Worm (Caenorhabditis elegans) whole organism, midembryonic: Measurements from ENCODE around the gene M60.7.

Experiments used
- T22C8.4 ChIP-seq: fragments of 200-800 bp; sonication (Bioruptor generic); IDR thresholded peaks from 2 replicates; pipeline ENCODE4 v1.3.6; 2022; ENCODE audit warnings: missing genetic modification characterization, missing compliant biosample characterization
- cog-1 ChIP-seq: sonication (generic microtip); optimal IDR thresholded peaks from 2 replicates; lab custom pipeline; 2016; ENCODE audit warnings: missing genetic modification characterization, missing compliant biosample characterization
- flt-1 ChIP-seq: fragments of 200-800 bp; sonication (Bioruptor generic); IDR thresholded peaks from 2 replicates; pipeline ENCODE4 v1.3.6; 2022; ENCODE audit warnings: missing genetic modification characterization, missing compliant biosample characterization
- klf-2 ChIP-seq: fragments of 200-800 bp; sonication (Bioruptor generic); conservative IDR thresholded peaks from 2 replicates; pipeline ENCODE4 v1.3.6; 2022; ENCODE audit warnings: missing genetic modification reagents, missing genetic modification characterization, missing compliant biosample characterization
- med-1 ChIP-seq: sonication (generic microtip); optimal IDR thresholded peaks from 2 replicates; lab custom pipeline; 2017; ENCODE audit warnings: missing genetic modification characterization, mild to moderate bottlenecking, missing compliant biosample characterization, antibody characterized with exemption, missing genetic modification reagents; ENCODE audit not compliant: insufficient read depth
- ref-1 ChIP-seq: fragments of 200-800 bp; sonication (Bioruptor generic); conservative IDR thresholded peaks from 2 replicates; pipeline ENCODE4 v1.3.6; 2022; ENCODE audit warnings: missing genetic modification reagents, missing genetic modification characterization, missing compliant biosample characterization
- tab-1 ChIP-seq: fragments of 200-800 bp; sonication (Bioruptor generic); IDR thresholded peaks from 2 replicates; pipeline ENCODE4 v1.3.6; 2022; ENCODE audit warnings: missing genetic modification characterization, missing compliant biosample characterization
- ztf-23 ChIP-seq: fragments of 200-800 bp; sonication (Bioruptor generic); IDR thresholded peaks from 2 replicates; pipeline ENCODE4 v1.3.6; 2022; ENCODE audit warnings: missing genetic modification reagents, missing genetic modification characterization, missing compliant biosample characterization
- ztf-29 ChIP-seq: fragments of 200-800 bp; sonication (Bioruptor generic); IDR thresholded peaks from 2 replicates; pipeline ENCODE4 v1.3.6; 2022; ENCODE audit warnings: missing genetic modification reagents, missing genetic modification characterization, missing compliant biosample characterization

Gene M60.7

ce11 chrX:8285169-8285796 is 24.3 kb upstream of the M60.7 start, which contains the start of the genes fis-2 and F13B9.2:
TSS of gene fis-2 (minus strand) at chrX:8285219.
TSS of gene F13B9.2 (plus strand) at chrX:8285683.
- no peak for TF ChIP-seq ztf-29 (GFP tag; lab: Robert Waterston, UW)
- TF ChIP-seq T22C8.4 (GFP tag; lab: Robert Waterston, UW): no peak
- no peak for TF ChIP-seq flt-1 (GFP tag; lab: Robert Waterston, UW)
- no peak for TF ChIP-seq klf-2 (GFP tag; lab: Robert Waterston, UW)
- no peak for TF ChIP-seq med-1 (GFP tag; lab: Kevin White, UChicago)
- no peak for TF ChIP-seq ztf-23
- no peak for TF ChIP-seq cog-1
- TF ChIP-seq ref-1 (GFP tag; lab: Robert Waterston, UW): no peak
- TF ChIP-seq tab-1: no peak

- no peak for TF ChIP-seq ref-1 (GFP tag; lab: Robert Waterston, UW)
- no peak for TF ChIP-seq tab-1
- no peak for TF ChIP-seq klf-2 (GFP tag; lab: Robert Waterston, UW)
- no peak for TF ChIP-seq ztf-23
- no peak for TF ChIP-seq flt-1 (GFP tag; lab: Robert Waterston, UW)
- no peak for TF ChIP-seq cog-1
- TF ChIP-seq med-1 (GFP tag; lab: Kevin White, UChicago): no peak
- TF ChIP-seq ztf-29 (GFP tag; lab: Robert Waterston, UW): no peak
- no peak for TF ChIP-seq T22C8.4 (GFP tag; lab: Robert Waterston, UW)
Observed at ce11 chrX:8284003-8284402, 23.0 kb upstream of the M60.7 start.

ce11 chrX:8276984-8277383 is 16.0 kb upstream of the M60.7 start:
- TF ChIP-seq ztf-29 (GFP tag; lab: Robert Waterston, UW) (no peak), ref-1 (GFP tag; lab: Robert Waterston, UW) (no peak), tab-1 (no peak), klf-2 (GFP tag; lab: Robert Waterston, UW) (no peak), ztf-23 (no peak), med-1 (GFP tag; lab: Kevin White, UChicago) (no peak), T22C8.4 (GFP tag; lab: Robert Waterston, UW) (no peak), cog-1 (no peak), flt-1 (GFP tag; lab: Robert Waterston, UW) (no peak)

ce11 chrX:8276333-8276732 is 15.4 kb upstream of the M60.7 start:
- TF ChIP-seq klf-2 (GFP tag; lab: Robert Waterston, UW) (no peak), T22C8.4 (GFP tag; lab: Robert Waterston, UW) (no peak), tab-1 (no peak), ztf-29 (GFP tag; lab: Robert Waterston, UW) (no peak)

- TF ChIP-seq tab-1 (no peak), ztf-29 (GFP tag; lab: Robert Waterston, UW) (no peak), flt-1 (GFP tag; lab: Robert Waterston, UW) (no peak), ref-1 (GFP tag; lab: Robert Waterston, UW) (no peak), T22C8.4 (GFP tag; lab: Robert Waterston, UW) (no peak), klf-2 (GFP tag; lab: Robert Waterston, UW) (no peak), ztf-23 (no peak), cog-1 (no peak), med-1 (GFP tag; lab: Kevin White, UChicago) (no peak)
Observed at ce11 chrX:8274869-8275268, 13.9 kb upstream of the M60.7 start, which contains the start of gene ksr-1. TSS of gene ksr-1 (plus strand) at chrX:8275169.

ce11 chrX:8273496-8273895 is 12.5 kb upstream of the M60.7 start:
- no peak for TF ChIP-seq ztf-23
- no peak for TF ChIP-seq cog-1
- TF ChIP-seq klf-2 (GFP tag; lab: Robert Waterston, UW): no peak
- no peak for TF ChIP-seq tab-1
- TF ChIP-seq med-1 (GFP tag; lab: Kevin White, UChicago): no peak
- no peak for TF ChIP-seq ztf-29 (GFP tag; lab: Robert Waterston, UW)
- TF ChIP-seq flt-1 (GFP tag; lab: Robert Waterston, UW): no peak
- TF ChIP-seq ref-1 (GFP tag; lab: Robert Waterston, UW): no peak
- TF ChIP-seq T22C8.4 (GFP tag; lab: Robert Waterston, UW): no peak

- TF ChIP-seq flt-1 (GFP tag; lab: Robert Waterston, UW) (no peak), T22C8.4 (GFP tag; lab: Robert Waterston, UW) (no peak), cog-1 (no peak)
Observed at ce11 chrX:8270971-8271553, 10.1 kb upstream of the M60.7 start, which contains the start of gene cutl-29. TSS of gene cutl-29 (minus strand) at chrX:8271021.

- no peak for TF ChIP-seq ztf-29 (GFP tag; lab: Robert Waterston, UW)
- TF ChIP-seq T22C8.4 (GFP tag; lab: Robert Waterston, UW): no peak
- no peak for TF ChIP-seq med-1 (GFP tag; lab: Kevin White, UChicago)
- TF ChIP-seq ref-1 (GFP tag; lab: Robert Waterston, UW): no peak
- no peak for TF ChIP-seq ztf-23
- TF ChIP-seq tab-1: no peak
- TF ChIP-seq flt-1 (GFP tag; lab: Robert Waterston, UW): no peak
- no peak for TF ChIP-seq cog-1
- no peak for TF ChIP-seq klf-2 (GFP tag; lab: Robert Waterston, UW)
Observed at ce11 chrX:8268083-8268482, 7.1 kb upstream of the M60.7 start.

- TF ChIP-seq ref-1 (GFP tag; lab: Robert Waterston, UW) (no peak), med-1 (GFP tag; lab: Kevin White, UChicago) (no peak), tab-1 (no peak), T22C8.4 (GFP tag; lab: Robert Waterston, UW) (no peak), cog-1 (no peak), flt-1 (GFP tag; lab: Robert Waterston, UW) (no peak), ztf-23 (no peak), klf-2 (GFP tag; lab: Robert Waterston, UW) (no peak), ztf-29 (GFP tag; lab: Robert Waterston, UW) (no peak)
Observed at ce11 chrX:8262734-8263133, 1.8 kb upstream of the M60.7 start.
